Worm (Caenorhabditis elegans) whole organism, L4 larva: ENCODE results near the gene aps-2.

Experiments used
- F37D6.2 ChIP-seq: sonication (generic microtip); optimal IDR thresholded peaks from 2 replicates; lab custom pipeline; 2016; ENCODE audit warnings: mild to moderate bottlenecking, missing genetic modification characterization, missing compliant biosample characterization
- F44E2.7 ChIP-seq: fragments of 200-800 bp; sonication (Bioruptor generic); IDR thresholded peaks from 2 replicates; pipeline ENCODE4 v2.1.2; 2022; ENCODE audit warnings: missing genetic modification characterization, missing compliant biosample characterization
- T20F7.1 ChIP-seq: fragments of 200-800 bp; sonication (Bioruptor generic); optimal IDR thresholded peaks from 2 replicates; lab custom pipeline; 2018; ENCODE audit warnings: mild to moderate bottlenecking, missing genetic modification characterization, missing compliant biosample characterization
- ZK337.2 ChIP-seq: fragments of 200-800 bp; sonication (Bioruptor generic); IDR thresholded peaks from 2 replicates; pipeline ENCODE4 v1.3.6; 2022; ENCODE audit warnings: missing genetic modification reagents, missing genetic modification characterization, missing compliant biosample characterization
- ZK546.5 ChIP-seq, 2 experiments: sonication (generic microtip); optimal IDR thresholded peaks; 2 replicates each; lab custom pipeline; 2017; ENCODE audit warnings: missing biosample characterization in 2 of 2, missing genetic modification characterization in 2 of 2
- aha-1 ChIP-seq: fragments of 150-350 bp; peaks from one replicate; lab custom pipeline; 2014; ENCODE audit warnings: missing biosample characterization, missing genetic modification characterization
- arid-1 ChIP-seq: fragments of 200-800 bp; sonication (Bioruptor generic); conservative IDR thresholded peaks from 2 replicates; pipeline ENCODE4 v1.3.6; 2022; ENCODE audit warnings: missing genetic modification reagents, missing genetic modification characterization, missing compliant biosample characterization
- ceh-20 ChIP-seq: fragments of 200-800 bp; sonication (Bioruptor generic); IDR thresholded peaks from 2 replicates; pipeline ENCODE4 v1.3.6; 2022; ENCODE audit warnings: missing genetic modification reagents, missing genetic modification characterization, missing compliant biosample characterization
- ceh-28 ChIP-seq: fragments of 150-350 bp; optimal IDR thresholded peaks from 2 replicates; lab custom pipeline; 2014; ENCODE audit warnings: missing biosample characterization, missing genetic modification reagents, missing genetic modification characterization
- ceh-44 ChIP-seq: fragments of 200-800 bp; sonication (Bioruptor generic); IDR thresholded peaks from 2 replicates; pipeline ENCODE4 v1.3.6; 2022; ENCODE audit warnings: missing genetic modification reagents, missing genetic modification characterization, missing compliant biosample characterization
- daf-12 ChIP-seq: fragments of 150-350 bp; optimal IDR thresholded peaks from 2 replicates; lab custom pipeline; 2014; ENCODE audit warnings: missing biosample characterization, missing genetic modification reagents, missing genetic modification characterization
- daf-16 ChIP-seq, 3 experiments: sonication (generic microtip); optimal IDR thresholded peaks; 2 replicates each; lab custom pipeline; 2016 to 2017; ENCODE audit warnings: missing genetic modification characterization in 3 of 3, missing genetic modification reagents in 3 of 3, mild to moderate bottlenecking in 2 of 3, missing compliant biosample characterization in 2 of 3, missing biosample characterization in 1 of 3, moderate library complexity in 1 of 3
- daf-19 ChIP-seq: fragments of 200-800 bp; sonication (Bioruptor generic); conservative IDR thresholded peaks from 2 replicates; pipeline ENCODE4 v1.3.6; 2022; ENCODE audit warnings: missing genetic modification characterization, missing compliant biosample characterization
- dpl-1 ChIP-seq: fragments of 150-350 bp; optimal IDR thresholded peaks from 2 replicates; lab custom pipeline; 2014; ENCODE audit warnings: missing biosample characterization, missing genetic modification reagents, missing genetic modification characterization
- duxl-1 ChIP-seq: sonication (generic microtip); optimal IDR thresholded peaks from 2 replicates; lab custom pipeline; 2016; ENCODE audit warnings: mild to moderate bottlenecking, missing genetic modification characterization, moderate library complexity, missing compliant biosample characterization; ENCODE audit not compliant: poor library complexity
- dve-1 ChIP-seq: sonication (generic microtip); optimal IDR thresholded peaks from 2 replicates; lab custom pipeline; 2017; ENCODE audit warnings: antibody characterized with exemption, mild to moderate bottlenecking, missing genetic modification characterization, missing compliant biosample characterization; ENCODE audit not compliant: insufficient read depth
- fkh-10 ChIP-seq: fragments of 150-350 bp; optimal IDR thresholded peaks from 2 replicates; lab custom pipeline; 2014; ENCODE audit warnings: missing biosample characterization, missing genetic modification reagents, missing genetic modification characterization
- fos-1 ChIP-seq: fragments of 150-350 bp; optimal IDR thresholded peaks from 2 replicates; lab custom pipeline; 2014; ENCODE audit warnings: missing biosample characterization, missing genetic modification characterization
- hif-1 ChIP-seq, 2 experiments: sonication (generic microtip); optimal IDR thresholded peaks; 2 replicates each; lab custom pipeline; 2016 to 2017; ENCODE audit warnings: missing compliant biosample characterization in 2 of 2, missing genetic modification characterization in 2 of 2, missing genetic modification reagents in 2 of 2, missing genotype in 2 of 2, mild to moderate bottlenecking in 1 of 2
- hlh-11 ChIP-seq: fragments of 200-800 bp; sonication (Bioruptor generic); optimal IDR thresholded peaks from 2 replicates; lab custom pipeline; 2018; ENCODE audit warnings: mild to moderate bottlenecking, missing genetic modification characterization, missing compliant biosample characterization
- hlh-30 ChIP-seq: sonication (generic microtip); optimal IDR thresholded peaks from 2 replicates; lab custom pipeline; 2017; ENCODE audit warnings: antibody characterized with exemption, mild to moderate bottlenecking, missing genetic modification characterization, missing compliant biosample characterization; ENCODE audit not compliant: insufficient read depth
- hmg-1.1 ChIP-seq: fragments of 200-800 bp; sonication (Bioruptor generic); IDR thresholded peaks from 2 replicates; pipeline ENCODE4 v1.3.6; 2022; ENCODE audit warnings: missing genetic modification reagents, missing genetic modification characterization, missing compliant biosample characterization
- lin-13 ChIP-seq: fragments of 150-350 bp; optimal IDR thresholded peaks from 2 replicates; lab custom pipeline; 2014; ENCODE audit warnings: missing biosample characterization, missing genetic modification reagents, missing genetic modification characterization
- lin-29 ChIP-seq: fragments of 200-800 bp; sonication (Bioruptor generic); IDR thresholded peaks from 2 replicates; pipeline ENCODE4 v1.3.6; 2022; ENCODE audit warnings: missing genetic modification reagents, missing genetic modification characterization, missing compliant biosample characterization
- lin-38 ChIP-seq: fragments of 200-800 bp; sonication (Bioruptor generic); IDR thresholded peaks from 2 replicates; pipeline ENCODE4 v1.3.6; 2022; ENCODE audit warnings: missing genetic modification reagents, missing genetic modification characterization, missing compliant biosample characterization
- lsy-2 ChIP-seq, 2 experiments: fragments of 150-350 bp in 1 of 2; sonication (generic microtip) in 1 of 2; optimal IDR thresholded peaks; 2 replicates each; lab custom pipeline; 2014 to 2017; ENCODE audit warnings: missing biosample characterization in 2 of 2, missing genetic modification characterization in 2 of 2
- mdl-1 ChIP-seq, 2 experiments: fragments of 150-350 bp in 1 of 2; sonication (generic microtip) in 1 of 2; optimal IDR thresholded peaks; 2 replicates each; lab custom pipeline; 2014 to 2017; ENCODE audit warnings: missing biosample characterization in 2 of 2, missing genetic modification characterization in 2 of 2
- mep-1 ChIP-seq: fragments of 150-350 bp; sonication (generic microtip); optimal IDR thresholded peaks from 3 replicates; lab custom pipeline; 2014; ENCODE audit warnings: missing biosample characterization, missing genetic modification characterization
- mes-2 ChIP-seq: sonication (generic microtip); optimal IDR thresholded peaks from 2 replicates; lab custom pipeline; 2016; ENCODE audit warnings: missing genotype, mild to moderate bottlenecking, missing genetic modification characterization, missing compliant biosample characterization; ENCODE audit not compliant: poor library complexity, severe bottlenecking
- mxl-2 ChIP-seq: fragments of 200-800 bp; sonication (Bioruptor generic); conservative IDR thresholded peaks from 2 replicates; pipeline ENCODE4 v1.3.6; 2022; ENCODE audit warnings: missing genetic modification reagents, missing genetic modification characterization, missing compliant biosample characterization
- mxl-3 ChIP-seq: fragments of 200-800 bp; sonication (Bioruptor generic); optimal IDR thresholded peaks from 2 replicates; lab custom pipeline; 2018; ENCODE audit warnings: mild to moderate bottlenecking, missing genetic modification characterization, missing compliant biosample characterization
- nhr-102 ChIP-seq: sonication (generic microtip); optimal IDR thresholded peaks from 2 replicates; lab custom pipeline; 2016; ENCODE audit warnings: mild to moderate bottlenecking, missing genetic modification characterization, moderate library complexity, missing compliant biosample characterization
- nhr-11 ChIP-seq: fragments of 150-350 bp; optimal IDR thresholded peaks from 2 replicates; lab custom pipeline; 2014; ENCODE audit warnings: missing biosample characterization, missing genetic modification characterization
- nhr-25 ChIP-seq: sonication (generic microtip); optimal IDR thresholded peaks from 2 replicates; lab custom pipeline; 2017; ENCODE audit warnings: missing genetic modification characterization, mild to moderate bottlenecking, missing compliant biosample characterization, antibody characterized with exemption, moderate library complexity, borderline replicate concordance; ENCODE audit not compliant: insufficient read depth
- nhr-28 ChIP-seq: fragments of 150-350 bp; optimal IDR thresholded peaks from 2 replicates; lab custom pipeline; 2014; ENCODE audit warnings: missing biosample characterization, missing genetic modification characterization
- nhr-41 ChIP-seq: fragments of 200-800 bp; sonication (Bioruptor generic); IDR thresholded peaks from 2 replicates; pipeline ENCODE4 v1.3.6; 2022; ENCODE audit warnings: missing genetic modification reagents, missing genetic modification characterization, missing compliant biosample characterization
- nhr-48 ChIP-seq: sonication (generic microtip); optimal IDR thresholded peaks from 2 replicates; lab custom pipeline; 2016; ENCODE audit warnings: mild to moderate bottlenecking, missing genetic modification characterization, missing compliant biosample characterization
- nhr-6 ChIP-seq: fragments of 150-350 bp; optimal IDR thresholded peaks from 2 replicates; lab custom pipeline; 2014; ENCODE audit warnings: missing biosample characterization, missing genetic modification characterization
- nhr-77 ChIP-seq: fragments of 150-350 bp; optimal IDR thresholded peaks from 2 replicates; lab custom pipeline; 2014; ENCODE audit warnings: missing biosample characterization, missing genetic modification characterization
- pha-4 ChIP-seq, 2 experiments: fragments of 150-350 bp in 1 of 2; fragments of 200-800 bp in 1 of 2; sonication (Bioruptor generic) in 1 of 2; IDR thresholded peaks in 1 of 2; optimal IDR thresholded peaks in 1 of 2; 2 replicates each; pipeline versions ENCODE4 v1.3.6 to Lab custom; 2014 to 2022; ENCODE audit warnings: missing genetic modification characterization in 2 of 2, missing genetic modification reagents in 2 of 2, missing biosample characterization in 1 of 2, missing compliant biosample characterization in 1 of 2
- pqm-1 ChIP-seq: sonication (generic microtip); optimal IDR thresholded peaks from 2 replicates; lab custom pipeline; 2017; ENCODE audit warnings: missing biosample characterization, missing genetic modification characterization
- rbr-2 ChIP-seq: sonication (generic microtip); optimal IDR thresholded peaks from 2 replicates; lab custom pipeline; 2016; ENCODE audit warnings: missing genotype, missing genetic modification characterization, missing compliant biosample characterization
- tra-1 ChIP-seq: fragments of 200-800 bp; sonication (Bioruptor generic); IDR thresholded peaks from 2 replicates; pipeline ENCODE4 v1.3.6; 2022; ENCODE audit warnings: missing genetic modification reagents, missing genetic modification characterization, missing compliant biosample characterization
- unc-130 ChIP-seq: sonication (generic microtip); optimal IDR thresholded peaks from 2 replicates; lab custom pipeline; 2016; ENCODE audit warnings: missing genetic modification reagents, missing genetic modification characterization, missing compliant biosample characterization
- zip-2 ChIP-seq: fragments of 150-350 bp; optimal IDR thresholded peaks from 2 replicates; lab custom pipeline; 2014; ENCODE audit warnings: missing biosample characterization, missing genetic modification characterization
- ztf-7 ChIP-seq: fragments of 150-350 bp; optimal IDR thresholded peaks from 2 replicates; lab custom pipeline; 2014; ENCODE audit warnings: missing biosample characterization, missing genetic modification characterization

aps-2 gene

ce11 chrX:4466218-4466617 lies 8.1 kb downstream of the aps-2 start, which contains the start of gene nmur-3:
Gene nmur-3 (plus strand): TSS chrX:4466518.
- TF ChIP-seq ceh-28 (tag; lab: Kevin White, UChicago) = no peak
- peak; percentile 31 for TF ChIP-seq aha-1 (tag; lab: Kevin White, UChicago)

ce11 chrX:4469297-4469816 lies 11.3 kb downstream of the aps-2 start, which contains the start of gene asb-2:
Gene asb-2 (plus strand): TSS chrX:4469766.
- TF ChIP-seq pha-4 (GFP tag; IDR thresholded peaks at IDR 0.05; lab: Robert Waterston, UW) (no peak), pha-4 (tag; optimal IDR thresholded peaks at IDR 0.05; lab: Kevin White, UChicago) (peak; percentile 96), lin-13 (GFP tag; lab: Kevin White, UChicago) (peak; percentile 84), lin-29 (GFP tag; lab: Robert Waterston, UW) (no peak), nhr-11 (peak; percentile 91), nhr-77 (peak; percentile 79), daf-19 (GFP tag; lab: Robert Waterston, UW) (no peak), ZK337.2 (GFP tag; lab: Robert Waterston, UW) (no peak), ZK546.5 (tag; optimal IDR thresholded peaks at IDR 0.05; lab: Kevin White, UChicago) (no peak), nhr-41 (GFP tag; lab: Robert Waterston, UW) (no peak), ceh-20 (0 out of 2 replicates have a peak, but pooled peaks have one; percentile 39), fos-1 (tag; lab: Kevin White, UChicago) (no peak), mxl-2 (GFP tag; lab: Robert Waterston, UW) (no peak), tra-1 (GFP tag; lab: Robert Waterston, UW) (peak; percentile 34; the same call in 1 of the 2 replicates), hlh-30 (peak; percentile 86), daf-12 (tag; lab: Kevin White, UChicago) (no peak), arid-1 (GFP tag; lab: Robert Waterston, UW) (0 out of 2 replicates have a peak, but pooled peaks have one; percentile 17), F37D6.2 (peak; percentile 44), nhr-28 (tag; lab: Kevin White, UChicago) (peak; percentile 76), daf-16 (GFP tag; optimal IDR thresholded peaks at IDR 0.05; lab: Kevin White, UChicago) (peak in 1 of 2 experiments; percentile 13), daf-16 (tag; optimal IDR thresholded peaks at IDR 0.05; lab: Kevin White, UChicago) (peak; percentile 54), lin-38 (GFP tag; lab: Robert Waterston, UW) (peak; percentile 76), rbr-2 (tag; lab: Kevin White, UChicago) (peak; percentile 77), aha-1 (tag; lab: Kevin White, UChicago) (peak; percentile 92), hif-1 (tag; optimal IDR thresholded peaks at IDR 0.05; lab: Kevin White, UChicago) (peak in 1 of 2 experiments; percentile 62), lsy-2 (tag; optimal IDR thresholded peaks at IDR 0.05; lab: Kevin White, UChicago) (peak in 1 of 2 experiments; percentile 90), unc-130 (no peak), nhr-6 (tag; lab: Kevin White, UChicago) (peak; percentile 96), mdl-1 (tag; optimal IDR thresholded peaks at IDR 0.05; lab: Kevin White, UChicago) (peak in 1 of 2 experiments; percentile 74), F44E2.7 (GFP tag; lab: Robert Waterston, UW) (no peak), dve-1 (tag; lab: Kevin White, UChicago) (peak; percentile 91), hmg-1.1 (GFP tag; lab: Robert Waterston, UW) (peak; percentile 72), hlh-11 (tag; lab: Kevin White, UChicago) (peak; percentile 88), nhr-25 (tag; lab: Kevin White, UChicago) (peak; percentile 82), mxl-3 (peak; percentile 72), dpl-1 (GFP tag; lab: Kevin White, UChicago) (peak; percentile 76), pqm-1 (peak; percentile 66), ceh-44 (peak; percentile 69; the same call in 1 of the 2 replicates), fkh-10 (GFP tag; lab: Kevin White, UChicago) (peak; percentile 12), mes-2 (tag; lab: Kevin White, UChicago) (peak; percentile 88), zip-2 (tag; lab: Kevin White, UChicago) (peak; percentile 41), mep-1 (tag; lab: Kevin White, UChicago) (peak; percentile 93), ztf-7 (tag; lab: Kevin White, UChicago) (peak; percentile 52), nhr-48 (tag; lab: Kevin White, UChicago) (peak; percentile 43), duxl-1 (tag; lab: Kevin White, UChicago) (peak; percentile 4), nhr-102 (tag; lab: Kevin White, UChicago) (peak; percentile 66), T20F7.1 (GFP tag; lab: Kevin White, UChicago) (peak; percentile 99)
